Worm (Caenorhabditis elegans) whole organism, early embryonic: ENCODE measurements around the gene far-7.
"Not testable (repeated sequence)": the region's sequence is repeated elsewhere in the genome, so short reads cannot be mapped to it uniquely, and the experiment has no call there.

Experiments used
- B0310.2 ChIP-seq: sonication (generic microtip); optimal IDR thresholded peaks from 2 replicates; lab custom pipeline; 2016; ENCODE audit warnings: mild to moderate bottlenecking, missing genetic modification characterization, missing compliant biosample characterization
- F13C5.2 ChIP-seq: sonication (generic microtip); optimal IDR thresholded peaks from 2 replicates; lab custom pipeline; 2017; ENCODE audit warnings: mild to moderate bottlenecking, missing genetic modification characterization, inconsistent platforms, missing compliant biosample characterization
- aly-1 ChIP-seq: sonication (generic microtip); optimal IDR thresholded peaks from 2 replicates; lab custom pipeline; 2016; ENCODE audit warnings: missing genetic modification characterization, missing compliant biosample characterization
- ama-1 ChIP-seq: fragments of 150-350 bp; optimal IDR thresholded peaks from 2 replicates; lab custom pipeline; 2014
- ceh-13 ChIP-seq: fragments of 200-800 bp; sonication (Bioruptor generic); optimal IDR thresholded peaks from 2 replicates; lab custom pipeline; 2018; ENCODE audit warnings: mild to moderate bottlenecking, missing genetic modification characterization, missing compliant biosample characterization
- ceh-36 ChIP-seq: sonication (generic microtip); optimal IDR thresholded peaks from 2 replicates; lab custom pipeline; 2016; ENCODE audit warnings: missing genetic modification characterization, inconsistent platforms, missing compliant biosample characterization
- ets-7 ChIP-seq: sonication (generic microtip); optimal IDR thresholded peaks from 2 replicates; lab custom pipeline; 2016; ENCODE audit warnings: missing genotype, missing genetic modification characterization, missing compliant biosample characterization
- flt-1 ChIP-seq: fragments of 200-800 bp; sonication (Bioruptor generic); IDR thresholded peaks from 2 replicates; pipeline ENCODE4 v1.3.6; 2022; ENCODE audit warnings: missing genetic modification characterization, missing compliant biosample characterization
- hmbx-1 ChIP-seq: sonication (generic microtip); optimal IDR thresholded peaks from 2 replicates; lab custom pipeline; 2016; ENCODE audit warnings: mild to moderate bottlenecking, missing genetic modification characterization, missing compliant biosample characterization
- hmg-4 ChIP-seq: fragments of 200-800 bp; sonication (Bioruptor generic); optimal IDR thresholded peaks from 2 replicates; lab custom pipeline; 2018; ENCODE audit warnings: mild to moderate bottlenecking, missing genetic modification characterization, missing compliant biosample characterization
- hnd-1 ChIP-seq: sonication (generic microtip); optimal IDR thresholded peaks from 2 replicates; lab custom pipeline; 2016; ENCODE audit warnings: missing genetic modification characterization, missing compliant biosample characterization
- pes-1 ChIP-seq: fragments of 200-800 bp; sonication (Bioruptor generic); IDR thresholded peaks from 2 replicates; pipeline ENCODE4 v1.3.6; 2022; ENCODE audit warnings: missing genetic modification reagents, missing genetic modification characterization, missing compliant biosample characterization
- scrt-1 ChIP-seq: fragments of 200-800 bp; sonication (Bioruptor generic); IDR thresholded peaks from 2 replicates; pipeline ENCODE4 v1.3.6; 2022; ENCODE audit warnings: missing genetic modification characterization, missing compliant biosample characterization
- sea-1 ChIP-seq: fragments of 200-800 bp; sonication (Bioruptor generic); conservative IDR thresholded peaks from 2 replicates; pipeline ENCODE4 v1.3.6; 2022; ENCODE audit warnings: missing genetic modification characterization, missing compliant biosample characterization
- tbx-11 ChIP-seq: fragments of 200-800 bp; sonication (Bioruptor generic); IDR thresholded peaks from 2 replicates; pipeline ENCODE4 v1.3.6; 2022; ENCODE audit warnings: missing genetic modification characterization, missing compliant biosample characterization
- tbx-37 ChIP-seq: fragments of 200-800 bp; sonication (Bioruptor generic); conservative IDR thresholded peaks from 2 replicates; pipeline ENCODE4 v1.3.6; 2022; ENCODE audit warnings: missing genetic modification reagents, missing genetic modification characterization, missing compliant biosample characterization
- tra-4 ChIP-seq: sonication (generic microtip); optimal IDR thresholded peaks from 2 replicates; lab custom pipeline; 2017; ENCODE audit warnings: missing genetic modification characterization, missing compliant biosample characterization

far-7 gene

DNA sequence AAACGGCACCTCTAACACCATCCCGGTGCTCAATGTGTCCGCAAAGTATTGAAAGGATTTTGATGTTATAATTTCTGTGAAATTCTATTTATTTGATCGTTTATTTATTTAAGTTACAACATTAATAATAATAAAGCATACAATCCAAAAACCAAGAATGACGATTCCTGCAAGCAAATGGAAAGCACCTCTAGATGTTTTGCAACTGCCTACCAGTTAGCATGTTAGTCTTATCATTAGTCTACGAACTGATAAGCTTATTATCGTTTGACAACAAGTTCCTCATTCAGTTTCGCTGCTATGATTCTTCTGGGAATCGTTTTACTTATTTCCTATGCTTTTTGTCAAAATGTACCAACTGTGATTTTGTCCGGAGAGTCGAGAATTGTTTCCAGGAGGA, 19.9 kb upstream of the far-7 start, which contains the start of gene K01A2.6:
Gene K01A2.6, plus strand, starts transcription at position 301 of the 400 bp plus-strand sequence.
- TF ChIP-seq tbx-37 (GFP tag; lab: Robert Waterston, UW) (no peak), tra-4 (tag; lab: Kevin White, UChicago) (no peak), pes-1 (GFP tag; lab: Robert Waterston, UW) (no peak), ceh-36 (tag; lab: Kevin White, UChicago) (no peak), B0310.2 (tag; lab: Kevin White, UChicago) (no peak), ets-7 (tag; lab: Kevin White, UChicago) (no peak), aly-1 (tag; lab: Kevin White, UChicago) (no peak), F13C5.2 (tag; lab: Kevin White, UChicago) (no peak), hmg-4 (GFP tag; lab: Kevin White, UChicago) (no peak), sea-1 (GFP tag; lab: Robert Waterston, UW) (no peak), ama-1 (lab: Kevin White, UChicago) (no peak), hmbx-1 (tag; lab: Kevin White, UChicago) (no peak), tbx-11 (GFP tag; lab: Robert Waterston, UW) (no peak), flt-1 (no peak), hnd-1 (tag; lab: Kevin White, UChicago) (no peak), ceh-13 (no peak), scrt-1 (GFP tag; lab: Robert Waterston, UW) (no peak)

DNA sequence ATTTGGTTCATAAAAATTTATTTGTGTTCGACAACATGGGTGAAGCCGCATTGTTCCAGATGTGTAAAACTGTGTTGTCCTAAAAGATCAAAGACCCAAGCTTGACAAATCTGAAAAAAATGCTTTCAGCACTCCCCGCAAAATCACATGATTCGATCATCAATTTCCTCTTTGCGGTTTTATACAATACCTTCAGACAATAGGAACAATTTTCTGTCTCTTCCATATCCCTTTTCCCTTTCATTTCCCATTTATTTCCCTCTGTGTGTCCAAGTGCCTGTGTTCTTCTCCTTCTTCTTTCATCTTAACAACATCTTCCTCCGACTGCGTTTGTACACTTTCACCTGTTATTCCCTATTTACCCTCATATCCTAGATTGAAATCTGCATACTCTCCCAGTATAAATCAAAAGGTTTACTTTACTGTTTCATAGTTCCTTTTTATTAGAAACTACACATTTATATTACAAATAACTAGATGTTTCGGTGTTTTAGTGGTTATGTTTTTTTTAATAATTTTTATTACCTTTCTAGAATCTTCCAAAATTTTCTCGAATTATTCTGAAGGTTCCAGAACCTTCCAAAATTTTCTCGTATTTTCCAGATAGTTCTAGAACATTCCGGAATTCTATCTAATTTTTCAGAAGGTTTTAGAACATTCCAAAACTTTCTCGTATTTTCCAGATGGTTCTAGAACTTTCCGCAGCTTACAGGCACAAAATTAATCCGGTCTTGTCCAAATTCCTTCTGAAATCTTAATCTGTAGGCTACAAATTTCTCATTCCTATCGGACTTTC, 18.4 kb upstream of the far-7 start, which contains the start of gene K01A2.5:
Gene K01A2.5, plus strand, starts transcription at position 297 of the 796 bp plus-strand sequence.
- no peak for TF ChIP-seq sea-1 (GFP tag; lab: Robert Waterston, UW)
- no peak for TF ChIP-seq aly-1 (tag; lab: Kevin White, UChicago)
- TF ChIP-seq hnd-1 (tag; lab: Kevin White, UChicago) = no peak
- TF ChIP-seq ets-7 (tag; lab: Kevin White, UChicago) = no peak
- TF ChIP-seq tra-4 (tag; lab: Kevin White, UChicago) = no peak
- no peak for TF ChIP-seq hmbx-1 (tag; lab: Kevin White, UChicago)

DNA sequence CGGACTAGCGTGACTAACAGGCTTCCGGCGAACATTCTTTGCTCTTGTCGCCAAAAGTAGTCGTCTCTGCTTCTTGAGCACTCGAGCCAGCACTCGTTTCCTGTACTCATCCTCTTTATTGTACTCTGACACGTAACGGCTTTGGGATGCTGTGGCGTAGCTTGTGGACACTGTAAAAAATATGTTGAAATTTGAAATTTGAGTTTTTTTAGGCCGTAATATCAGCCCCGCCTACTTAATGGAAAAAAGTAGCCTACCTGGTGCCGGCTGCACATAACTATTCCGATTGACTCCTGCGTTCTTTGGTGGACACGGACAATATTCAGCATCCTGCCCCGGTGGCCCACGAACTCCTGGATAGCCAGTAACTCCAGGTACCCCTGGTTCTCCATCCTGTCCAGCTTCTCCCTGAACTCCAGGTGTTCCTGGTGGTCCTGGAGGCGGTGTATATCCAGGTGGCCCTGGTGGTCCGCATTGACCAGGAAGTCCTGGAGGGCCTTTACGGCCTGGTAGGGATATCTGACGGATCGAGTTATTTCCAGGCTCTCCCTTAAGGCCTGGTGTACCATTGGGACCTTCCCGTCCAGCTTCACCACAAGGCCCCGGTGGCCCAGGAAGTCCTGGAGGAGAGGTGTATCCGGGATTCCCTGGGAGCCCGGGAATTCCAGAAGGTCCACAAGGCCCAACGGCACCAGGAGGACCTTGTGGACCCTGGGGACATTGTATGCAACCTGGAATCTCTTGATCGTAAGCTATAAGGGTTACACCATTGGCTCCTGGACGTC, 15.5 kb upstream of the far-7 start:
- TF ChIP-seq tra-4 (tag; lab: Kevin White, UChicago) (no peak), aly-1 (tag; lab: Kevin White, UChicago) (no peak), hnd-1 (tag; lab: Kevin White, UChicago) (no peak), ceh-36 (tag; lab: Kevin White, UChicago) (no peak), sea-1 (GFP tag; lab: Robert Waterston, UW) (no peak), flt-1 (no peak), pes-1 (GFP tag; lab: Robert Waterston, UW) (no peak), hmg-4 (GFP tag; lab: Kevin White, UChicago) (no peak), hmbx-1 (tag; lab: Kevin White, UChicago) (no peak), ets-7 (tag; lab: Kevin White, UChicago) (no peak)

DNA sequence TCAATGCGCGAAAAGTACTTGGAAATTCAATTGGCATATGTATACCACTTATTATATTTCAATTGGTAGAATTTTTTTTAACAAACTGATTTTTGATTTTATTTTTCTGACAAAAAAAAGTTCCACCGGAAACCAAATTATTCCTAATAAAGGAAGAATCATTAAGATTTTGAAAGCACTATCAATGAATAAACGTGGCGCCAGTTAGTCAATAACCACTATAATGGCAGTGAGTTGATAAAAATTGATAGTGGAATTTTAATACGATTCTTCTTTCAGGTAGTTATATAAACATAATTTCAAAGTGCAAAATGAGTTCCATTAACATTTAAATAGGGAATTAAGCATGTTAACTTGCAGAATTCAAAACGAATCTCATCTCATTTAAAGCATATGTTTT, 13.9 kb upstream of the far-7 start, which contains the start of gene col-69:
Gene col-69, minus strand, starts transcription at position 101 of the 400 bp plus-strand sequence.
- TF ChIP-seq hnd-1 (tag; lab: Kevin White, UChicago) = no peak
- no peak for TF ChIP-seq ceh-36 (tag; lab: Kevin White, UChicago)
- no peak for TF ChIP-seq tra-4 (tag; lab: Kevin White, UChicago)
- TF ChIP-seq F13C5.2 (tag; lab: Kevin White, UChicago) = no peak
- no peak for TF ChIP-seq hmbx-1 (tag; lab: Kevin White, UChicago)
- TF ChIP-seq pes-1 (GFP tag; lab: Robert Waterston, UW) = no peak
- TF ChIP-seq sea-1 (GFP tag; lab: Robert Waterston, UW) = no peak
- no peak for TF ChIP-seq tbx-11 (GFP tag; lab: Robert Waterston, UW)
- no peak for TF ChIP-seq flt-1
- TF ChIP-seq aly-1 (tag; lab: Kevin White, UChicago) = no peak
- TF ChIP-seq tbx-37 (GFP tag; lab: Robert Waterston, UW) = no peak
- TF ChIP-seq ceh-13 = no peak
- no peak for TF ChIP-seq ets-7 (tag; lab: Kevin White, UChicago)
- no peak for TF ChIP-seq scrt-1 (GFP tag; lab: Robert Waterston, UW)
- TF ChIP-seq B0310.2 (tag; lab: Kevin White, UChicago) = no peak
- TF ChIP-seq ama-1 (lab: Kevin White, UChicago) = no peak
- no peak for TF ChIP-seq hmg-4 (GFP tag; lab: Kevin White, UChicago)

DNA sequence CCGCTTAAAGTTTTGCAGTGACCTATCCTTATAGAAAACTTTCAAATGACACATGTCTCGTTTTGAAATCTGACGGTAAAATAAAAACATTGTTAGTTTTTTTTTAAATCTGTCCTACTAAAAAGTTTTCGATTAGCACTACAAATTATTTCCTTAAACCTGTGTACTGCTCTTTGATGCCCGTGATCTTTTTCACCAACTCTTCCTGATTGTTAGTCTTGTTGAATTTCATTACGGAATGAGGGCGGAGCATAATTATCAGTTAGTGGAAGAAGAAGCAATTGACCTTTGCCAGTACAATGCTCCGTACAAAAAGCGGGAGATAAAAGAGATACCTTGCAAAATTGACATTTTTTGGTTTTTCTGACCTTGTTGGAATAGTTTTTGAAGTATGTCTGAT, 12.4 kb upstream of the far-7 start, which contains the start of gene K01A2.4:
Gene K01A2.4, plus strand, starts transcription at position 301 of the 400 bp plus-strand sequence.
- TF ChIP-seq ceh-36 (tag; lab: Kevin White, UChicago) (no peak), hnd-1 (tag; lab: Kevin White, UChicago) (no peak), B0310.2 (tag; lab: Kevin White, UChicago) (no peak), hmbx-1 (tag; lab: Kevin White, UChicago) (no peak), hmg-4 (GFP tag; lab: Kevin White, UChicago) (no peak)

DNA sequence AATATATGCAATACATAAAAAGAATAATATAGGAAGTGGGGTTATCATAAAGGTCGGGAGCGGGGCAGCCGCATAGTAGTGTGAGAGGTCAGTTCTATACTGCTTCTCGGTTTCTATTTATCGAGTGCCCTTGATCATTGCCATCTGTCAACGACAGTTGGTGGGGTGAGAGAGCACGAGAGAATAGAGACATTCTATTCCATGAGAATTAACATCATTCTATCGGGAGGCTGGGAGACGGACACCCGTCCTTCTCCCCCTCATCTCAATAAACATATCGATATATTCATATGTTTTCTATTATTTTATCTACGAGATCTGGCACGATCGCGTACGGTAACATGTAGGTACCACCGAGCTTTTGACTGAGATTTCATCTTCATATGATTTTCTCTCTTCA, 7.5 kb upstream of the far-7 start, which contains the start of gene mps-2:
Gene mps-2, minus strand, starts transcription at position 101 of the 400 bp plus-strand sequence.
- TF ChIP-seq hmbx-1 (tag; lab: Kevin White, UChicago); sea-1 (GFP tag; lab: Robert Waterston, UW); tra-4 (tag; lab: Kevin White, UChicago): not testable (repeated sequence)
